Worm (Caenorhabditis elegans) whole organism, early embryonic: ENCODE results near the gene srt-19.

Experiments used
- ama-1 ChIP-seq: fragments of 150-350 bp; optimal IDR thresholded peaks from 2 replicates; lab custom pipeline; 2014
- flt-1 ChIP-seq: fragments of 200-800 bp; sonication (Bioruptor generic); IDR thresholded peaks from 2 replicates; pipeline ENCODE4 v1.3.6; 2022; ENCODE audit warnings: missing genetic modification characterization, missing compliant biosample characterization

ce11 chrV:4241555-4241954 is 43.3 kb upstream of the srt-19 start:
- TF ChIP-seq flt-1 (GFP tag; lab: Robert Waterston, UW) (no peak), ama-1 (lab: Kevin White, UChicago) (no peak)
